Fruit fly (Drosophila melanogaster) whole organism, prepupa: ENCODE measurements around the gene CG17097.
A peak's percentile ranks its signal among the peaks of the same experiment; 100 is the strongest.

Experiments
- Blimp-1 ChIP-seq: fragments of 200-800 bp; sonication (Bioruptor generic); optimal IDR thresholded peaks from 3 replicates; lab custom pipeline; 2017; ENCODE audit warnings: missing biosample characterization, missing genetic modification characterization, mild to moderate bottlenecking, moderate library complexity, missing genetic modification reagents
- CG10631 ChIP-seq: fragments of 200-800 bp; sonication (Bioruptor generic); optimal IDR thresholded peaks from 2 replicates; lab custom pipeline; 2016; ENCODE audit warnings: missing biosample characterization, missing genetic modification characterization
- CG10669 ChIP-seq: fragments of 200-800 bp; sonication (Bioruptor generic); optimal IDR thresholded peaks from 3 replicates; lab custom pipeline; 2018; ENCODE audit warnings: missing biosample characterization, mild to moderate bottlenecking, missing genetic modification characterization, moderate library complexity
- CG11294 ChIP-seq: fragments of 200-800 bp; sonication (Bioruptor generic); IDR thresholded peaks from 2 replicates; pipeline ENCODE4 v1.3.6; 2022; ENCODE audit warnings: missing biosample characterization, missing genetic modification characterization
- CG11762 ChIP-seq: fragments of 200-800 bp; sonication (Bioruptor generic); optimal IDR thresholded peaks from 3 replicates; lab custom pipeline; 2016; ENCODE audit warnings: missing biosample characterization, missing genetic modification characterization; ENCODE audit not compliant: insufficient read depth
- CG1621 ChIP-seq: fragments of 200-800 bp; sonication (Bioruptor generic); optimal IDR thresholded peaks from 3 replicates; lab custom pipeline; 2018; ENCODE audit warnings: missing biosample characterization, mild to moderate bottlenecking, missing genetic modification characterization
- CG32006 ChIP-seq: fragments of 200-800 bp; sonication (Bioruptor generic); optimal IDR thresholded peaks from 3 replicates; lab custom pipeline; 2017; ENCODE audit warnings: missing biosample characterization, mild to moderate bottlenecking, missing genetic modification characterization
- CG3919 ChIP-seq: fragments of 200-800 bp; sonication (Bioruptor generic); optimal IDR thresholded peaks from 3 replicates; lab custom pipeline; 2016; ENCODE audit warnings: missing biosample characterization, missing genetic modification characterization
- CG4318 ChIP-seq: fragments of 200-800 bp; sonication (Bioruptor generic); optimal IDR thresholded peaks from 3 replicates; lab custom pipeline; 2017; ENCODE audit warnings: missing biosample characterization, mild to moderate bottlenecking, missing genetic modification characterization
- CG6163 ChIP-seq: fragments of 200-800 bp; sonication (Bioruptor generic); IDR thresholded peaks from 3 replicates; pipeline ENCODE4 v1.3.6; 2022; ENCODE audit warnings: missing biosample characterization, missing genetic modification characterization
- CG6276 ChIP-seq: fragments of 200-800 bp; sonication (Bioruptor generic); optimal IDR thresholded peaks from 2 replicates; lab custom pipeline; 2017; ENCODE audit warnings: missing biosample characterization, mild to moderate bottlenecking, missing genetic modification characterization
- CG6792 ChIP-seq: fragments of 200-800 bp; sonication (Bioruptor generic); optimal IDR thresholded peaks from 3 replicates; lab custom pipeline; 2016; ENCODE audit warnings: missing biosample characterization, missing genetic modification characterization
- CG6808 ChIP-seq: fragments of 200-800 bp; sonication (Bioruptor generic); optimal IDR thresholded peaks from 3 replicates; lab custom pipeline; 2017; ENCODE audit warnings: missing biosample characterization, missing genetic modification characterization, mild to moderate bottlenecking, moderate library complexity, missing genetic modification reagents
- CG6854 ChIP-seq: fragments of 200-800 bp; sonication (Bioruptor generic); optimal IDR thresholded peaks from 2 replicates; lab custom pipeline; 2017; ENCODE audit warnings: missing biosample characterization, mild to moderate bottlenecking, missing genetic modification characterization
- CG7368 ChIP-seq: fragments of 200-800 bp; sonication (Bioruptor generic); optimal IDR thresholded peaks from 3 replicates; lab custom pipeline; 2016; ENCODE audit warnings: missing biosample characterization, missing genetic modification characterization
- CG8632 ChIP-seq: fragments of 200-800 bp; sonication (Bioruptor generic); optimal IDR thresholded peaks from 3 replicates; lab custom pipeline; 2016; ENCODE audit warnings: missing biosample characterization, missing genetic modification characterization
- CG9139 ChIP-seq: fragments of 200-800 bp; sonication (Bioruptor generic); optimal IDR thresholded peaks from 3 replicates; lab custom pipeline; 2017; ENCODE audit warnings: missing biosample characterization, mild to moderate bottlenecking, missing genetic modification characterization
- Eip78C ChIP-seq: fragments of 200-800 bp; sonication (Bioruptor generic); peaks from one replicate; lab custom pipeline; 2016; ENCODE audit warnings: missing biosample characterization, missing genetic modification characterization
- Ets21C ChIP-seq: fragments of 200-800 bp; sonication (Bioruptor generic); optimal IDR thresholded peaks from 3 replicates; lab custom pipeline; 2016; ENCODE audit warnings: missing biosample characterization, missing genetic modification characterization
- Hr38 ChIP-seq: sonication (Bioruptor generic); optimal IDR thresholded peaks from 2 replicates; lab custom pipeline; 2016; ENCODE audit warnings: missing biosample characterization, missing genetic modification characterization
- Lpt ChIP-seq: fragments of 200-800 bp; sonication (Bioruptor generic); optimal IDR thresholded peaks from 3 replicates; lab custom pipeline; 2016; ENCODE audit warnings: missing biosample characterization, missing genetic modification characterization
- OdsH ChIP-seq: fragments of 200-800 bp; sonication (Bioruptor generic); optimal IDR thresholded peaks from 3 replicates; lab custom pipeline; 2016; ENCODE audit warnings: missing biosample characterization, missing genetic modification characterization
- Smox ChIP-seq: fragments of 200-800 bp; sonication (Bioruptor generic); optimal IDR thresholded peaks from 3 replicates; lab custom pipeline; 2016; ENCODE audit warnings: missing biosample characterization, missing genetic modification characterization
- Sox102F ChIP-seq: fragments of 200-800 bp; sonication (Bioruptor generic); optimal IDR thresholded peaks from 2 replicates; lab custom pipeline; 2016; ENCODE audit warnings: missing biosample characterization, mild to moderate bottlenecking, missing genetic modification characterization
- Sox15 ChIP-seq: fragments of 200-800 bp; sonication (Bioruptor generic); optimal IDR thresholded peaks from 3 replicates; lab custom pipeline; 2016; ENCODE audit warnings: missing biosample characterization, missing genetic modification characterization
- acj6 ChIP-seq: fragments of 200-800 bp; sonication (Bioruptor generic); optimal IDR thresholded peaks from 3 replicates; lab custom pipeline; 2016; ENCODE audit warnings: missing biosample characterization, missing genetic modification characterization
- cyc ChIP-seq: fragments of 200-800 bp; sonication (Bioruptor generic); optimal IDR thresholded peaks from 3 replicates; lab custom pipeline; 2016; ENCODE audit warnings: missing biosample characterization, missing genetic modification characterization
- dac ChIP-seq: fragments of 200-800 bp; sonication (Bioruptor generic); optimal IDR thresholded peaks from 2 replicates; lab custom pipeline; 2017; ENCODE audit warnings: missing biosample characterization, mild to moderate bottlenecking, missing genetic modification characterization
- fd59A ChIP-seq: fragments of 200-800 bp; sonication (Bioruptor generic); optimal IDR thresholded peaks from 2 replicates; lab custom pipeline; 2017; ENCODE audit warnings: missing biosample characterization, mild to moderate bottlenecking, missing genetic modification characterization, missing genetic modification reagents
- fd85E ChIP-seq: fragments of 200-800 bp; sonication (Bioruptor generic); optimal IDR thresholded peaks from 3 replicates; lab custom pipeline; 2016; ENCODE audit warnings: missing biosample characterization, missing genetic modification characterization
- fkh ChIP-seq: fragments of 200-800 bp; sonication (Bioruptor generic); optimal IDR thresholded peaks from 3 replicates; lab custom pipeline; 2017; ENCODE audit warnings: missing biosample characterization, mild to moderate bottlenecking, missing genetic modification characterization, moderate library complexity
- pdm3 ChIP-seq: fragments of 200-800 bp; sonication (Bioruptor generic); optimal IDR thresholded peaks from 3 replicates; lab custom pipeline; 2016; ENCODE audit warnings: missing biosample characterization, missing genetic modification characterization
- salr ChIP-seq, 2 experiments: fragments of 200-800 bp; sonication (Bioruptor generic); optimal IDR thresholded peaks; 3 replicates each; lab custom pipeline; 2016 to 2018; ENCODE audit warnings: missing biosample characterization in 2 of 2, missing genetic modification characterization in 2 of 2, mild to moderate bottlenecking in 1 of 2
- svp ChIP-seq: fragments of 200-800 bp; sonication (Bioruptor generic); peaks from one replicate; lab custom pipeline; 2016; ENCODE audit warnings: missing biosample characterization, missing genetic modification characterization

The CG17097 gene

DNA sequence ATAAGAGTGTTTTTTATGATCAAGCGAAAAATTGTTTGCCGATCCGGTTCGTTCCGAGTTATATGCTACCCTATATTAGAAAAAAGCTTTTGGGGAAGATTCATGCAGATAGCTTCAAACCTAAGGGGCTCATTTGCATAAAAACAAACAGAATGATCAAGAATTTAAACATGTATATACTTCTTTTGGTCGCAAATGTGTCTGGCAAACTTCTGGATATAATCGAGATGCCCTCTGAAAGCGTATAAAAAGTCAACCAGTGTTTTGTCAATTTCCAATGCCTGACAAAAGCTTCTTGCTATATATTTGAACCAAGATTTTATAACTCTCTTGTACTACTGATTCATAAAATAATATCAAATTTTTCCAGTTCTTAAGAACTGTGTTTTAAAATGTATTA, 39.5 kb downstream of the CG17097 start:
- no peak for TF ChIP-seq CG6808 (GFP tag; lab: Kevin White, UChicago)
- no peak for TF ChIP-seq Sox15
- no peak for TF ChIP-seq CG3919 (GFP tag; lab: Kevin White, UChicago)
- TF ChIP-seq cyc (GFP tag; lab: Kevin White, UChicago): no peak
- no peak for TF ChIP-seq Ets21C (GFP tag; lab: Kevin White, UChicago)

dm6 chr2L:10687009-10687793, 41.0 kb downstream of the CG17097 start, which contains the start of gene CG7296:
Gene CG7296, minus strand, starts transcription at chr2L:10687066.
- TF ChIP-seq CG7368 (no peak), Eip78C (GFP tag; lab: Kevin White, UChicago) (peak; percentile 10), CG1621 (tag; lab: Kevin White, UChicago) (peak; percentile 33)

DNA sequence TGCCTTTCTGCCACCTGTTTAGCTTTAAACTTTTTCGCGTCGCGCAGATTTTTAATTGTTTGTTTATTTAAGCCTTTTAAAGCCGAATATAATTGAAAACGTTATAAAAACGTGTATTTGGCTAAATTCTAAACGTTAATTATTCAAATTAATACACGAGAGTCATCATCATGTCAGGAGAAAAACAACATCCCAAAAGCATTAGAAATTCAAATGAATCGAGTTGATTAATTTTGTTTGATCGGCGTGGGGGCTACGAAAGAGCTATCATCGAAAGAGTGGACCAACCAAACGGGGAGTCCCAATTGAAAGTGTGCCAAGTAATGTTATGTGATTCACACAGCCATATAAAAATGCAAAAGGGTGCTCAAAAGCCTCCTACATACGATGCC, 41.6 kb downstream of the CG17097 start:
- TF ChIP-seq Sox102F (GFP tag; lab: Kevin White, UChicago) (no peak), Lpt (GFP tag; lab: Kevin White, UChicago) (no peak), CG11294 (GFP tag; lab: Robert Waterston, UW) (no peak), CG6792 (GFP tag; lab: Kevin White, UChicago) (no peak), CG4318 (GFP tag; lab: Kevin White, UChicago) (no peak), CG6808 (GFP tag; lab: Kevin White, UChicago) (no peak), fd59A (no peak), CG10669 (GFP tag; lab: Kevin White, UChicago) (no peak)

dm6 chr2L:10688764-10689163, 42.5 kb downstream of the CG17097 start:
- TF ChIP-seq Sox15 (no peak), salr (GFP tag; optimal IDR thresholded peaks at IDR 0.05; lab: Kevin White, UChicago) (no peak), CG6276 (GFP tag; lab: Kevin White, UChicago) (no peak), svp (GFP tag; lab: Kevin White, UChicago) (no peak), dac (no peak), acj6 (GFP tag; lab: Kevin White, UChicago) (no peak), Blimp-1 (GFP tag; lab: Kevin White, UChicago) (no peak), CG11294 (GFP tag; lab: Robert Waterston, UW) (no peak), CG10631 (GFP tag; lab: Kevin White, UChicago) (no peak), CG6163 (GFP tag; lab: Robert Waterston, UW) (no peak), CG1621 (tag; lab: Kevin White, UChicago) (no peak), CG10669 (GFP tag; lab: Kevin White, UChicago) (no peak), OdsH (GFP tag; lab: Kevin White, UChicago) (no peak), pdm3 (GFP tag; lab: Kevin White, UChicago) (no peak), fd85E (no peak), Eip78C (GFP tag; lab: Kevin White, UChicago) (no peak), fd59A (no peak), Sox102F (GFP tag; lab: Kevin White, UChicago) (no peak)
- TF ChIP-seq, all 60 proteins: peak for 0

DNA sequence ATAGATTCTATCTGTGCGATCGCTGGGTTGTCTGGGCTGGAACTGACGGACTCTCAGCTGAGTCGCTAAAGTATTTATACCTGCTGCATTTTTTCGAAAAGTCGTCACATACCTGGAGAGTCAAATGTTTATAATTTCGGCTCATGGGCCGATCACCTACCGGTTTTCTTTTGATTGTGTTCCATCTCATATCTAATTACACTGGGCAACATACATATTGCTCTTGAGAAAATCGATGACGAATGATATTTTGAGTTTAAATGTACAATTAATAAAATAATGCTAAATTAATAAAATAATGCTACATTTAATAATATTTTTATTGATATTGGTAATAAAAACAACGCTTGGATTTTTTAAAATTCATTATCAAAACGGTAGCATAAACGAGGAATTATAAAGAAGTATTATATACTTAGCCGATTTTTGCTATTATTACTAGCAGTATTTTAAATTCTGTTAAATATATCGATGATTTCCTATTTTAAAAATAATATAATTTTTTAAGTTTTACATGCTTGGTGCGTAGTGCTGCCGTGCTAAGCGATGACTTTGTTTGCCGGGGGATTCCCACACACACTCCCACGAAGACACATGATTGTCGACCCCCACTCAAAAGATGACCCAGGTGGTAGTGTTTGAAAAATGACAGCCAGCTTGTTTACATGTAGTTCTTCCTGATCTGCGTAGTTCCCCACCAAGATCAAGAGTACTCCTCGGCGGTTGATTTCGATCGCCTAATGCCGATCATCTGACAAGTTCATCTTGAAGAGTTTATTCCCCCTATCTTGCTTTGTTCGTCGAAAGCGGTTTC, 43.2 kb downstream of the CG17097 start, which contains the start of gene CG7294:
TSS of gene CG7294 (minus strand) at position 51 of the 814 bp plus-strand sequence.
- TF ChIP-seq CG11762 (no peak), CG8632 (GFP tag; lab: Kevin White, UChicago) (no peak), Eip78C (GFP tag; lab: Kevin White, UChicago) (no peak), CG6854 (GFP tag; lab: Kevin White, UChicago) (no peak), CG10631 (GFP tag; lab: Kevin White, UChicago) (no peak), CG11294 (GFP tag; lab: Robert Waterston, UW) (no peak), salr (GFP tag; optimal IDR thresholded peaks at IDR 0.05; lab: Kevin White, UChicago) (no peak), fkh (GFP tag; lab: Kevin White, UChicago) (no peak), CG32006 (GFP tag; lab: Kevin White, UChicago) (no peak), dac (no peak), Hr38 (GFP tag; lab: Kevin White, UChicago) (no peak), CG9139 (GFP tag; lab: Kevin White, UChicago) (no peak), Smox (GFP tag; lab: Kevin White, UChicago) (no peak), CG6792 (GFP tag; lab: Kevin White, UChicago) (no peak)
